Fruit fly (Drosophila melanogaster) whole organism, embryonic: ENCODE data around the gene plum.

Experiments
- Abd-B ChIP-seq: fragments of 200-800 bp; sonication (Bioruptor generic); optimal IDR thresholded peaks from 2 replicates; lab custom pipeline; 2018; ENCODE audit warnings: missing biosample characterization, mild to moderate bottlenecking, missing genetic modification characterization, moderate library complexity
- CG11696 ChIP-seq: fragments of 200-800 bp; sonication (Bioruptor generic); IDR thresholded peaks from 2 replicates; pipeline ENCODE4 v1.3.6; 2022; ENCODE audit warnings: missing biosample characterization, missing genetic modification characterization
- CG13287 ChIP-seq: fragments of 200-800 bp; sonication (Bioruptor generic); IDR thresholded peaks from 2 replicates; pipeline ENCODE4 v1.3.6; 2022; ENCODE audit warnings: missing biosample characterization, missing genetic modification characterization; ENCODE audit not compliant: partially characterized antibody
- CG13424 ChIP-seq: fragments of 200-800 bp; sonication (Bioruptor generic); optimal IDR thresholded peaks from 2 replicates; lab custom pipeline; 2019; ENCODE audit warnings: missing biosample characterization, mild to moderate bottlenecking, missing genetic modification characterization, moderate library complexity
- CG17568 ChIP-seq: fragments of 200-800 bp; sonication (Bioruptor generic); optimal IDR thresholded peaks from 2 replicates; lab custom pipeline; 2018; ENCODE audit warnings: missing biosample characterization, mild to moderate bottlenecking, missing genetic modification characterization, moderate library complexity
- CG1832 ChIP-seq: fragments of 200-800 bp; sonication (Bioruptor generic); optimal IDR thresholded peaks from 2 replicates; lab custom pipeline; 2017; ENCODE audit warnings: missing biosample characterization, mild to moderate bottlenecking, missing genetic modification characterization, inconsistent platforms
- CG2116 ChIP-seq: fragments of 200-800 bp; sonication (Bioruptor generic); optimal IDR thresholded peaks from 3 replicates; lab custom pipeline; 2018; ENCODE audit warnings: missing biosample characterization, mild to moderate bottlenecking, missing genetic modification characterization
- CG2712 ChIP-seq: fragments of 200-800 bp; optimal IDR thresholded peaks from 3 replicates; lab custom pipeline; 2019; ENCODE audit warnings: missing biosample characterization, mild to moderate bottlenecking, missing genetic modification characterization, moderate library complexity
- CG30403 ChIP-seq: fragments of 200-800 bp; sonication (Bioruptor generic); optimal IDR thresholded peaks from 3 replicates; lab custom pipeline; 2016; ENCODE audit warnings: missing biosample characterization, missing genetic modification characterization
- CG4404 ChIP-seq: fragments of 200-800 bp; sonication (Bioruptor generic); IDR thresholded peaks from 2 replicates; pipeline ENCODE4 v1.3.6; 2022; ENCODE audit warnings: missing biosample characterization, missing genetic modification characterization
- CG5180 ChIP-seq: fragments of 200-800 bp; sonication (Bioruptor generic); optimal IDR thresholded peaks from 3 replicates; lab custom pipeline; 2017; ENCODE audit warnings: missing biosample characterization, missing genetic modification characterization, mild to moderate bottlenecking, moderate library complexity, missing genetic modification reagents
- CG6813 ChIP-seq: fragments of 200-800 bp; sonication (Bioruptor generic); optimal IDR thresholded peaks from 2 replicates; lab custom pipeline; 2017; ENCODE audit warnings: missing biosample characterization, missing genetic modification characterization, mild to moderate bottlenecking, moderate library complexity, missing genetic modification reagents
- CG8944 ChIP-seq: fragments of 200-800 bp; sonication (Bioruptor generic); optimal IDR thresholded peaks from 3 replicates; lab custom pipeline; 2016; ENCODE audit warnings: missing biosample characterization, missing genetic modification characterization
- CG9437 ChIP-seq: fragments of 200-800 bp; sonication (Bioruptor generic); optimal IDR thresholded peaks from 2 replicates; lab custom pipeline; 2018; ENCODE audit warnings: missing biosample characterization, mild to moderate bottlenecking, missing genetic modification characterization
- CG9727 ChIP-seq: fragments of 200-800 bp; sonication (Bioruptor generic); optimal IDR thresholded peaks from 3 replicates; lab custom pipeline; 2017; ENCODE audit warnings: missing biosample characterization, mild to moderate bottlenecking, missing genetic modification characterization
- CG9876 ChIP-seq: fragments of 200-800 bp; sonication (Bioruptor generic); optimal IDR thresholded peaks from 2 replicates; lab custom pipeline; 2016; ENCODE audit warnings: missing biosample characterization, missing genetic modification characterization
- Dbx ChIP-seq: fragments of 200-800 bp; sonication (Bioruptor generic); IDR thresholded peaks from 3 replicates; pipeline ENCODE4 v1.3.6; 2022; ENCODE audit warnings: missing biosample characterization, missing genetic modification characterization
- Dfd ChIP-seq, 2 experiments: fragments of >200 bp; optimal IDR thresholded peaks; 2 replicates each; lab custom pipeline; 2017; ENCODE audit warnings: missing biosample characterization in 2 of 2, missing genetic modification characterization in 2 of 2
- Dref ChIP-seq: fragments of 200-800 bp; sonication (Bioruptor generic); IDR thresholded peaks from 2 replicates; pipeline ENCODE4 v1.3.6; 2022; ENCODE audit warnings: missing biosample characterization, missing genetic modification characterization
- GATAe ChIP-seq: fragments of 200-800 bp; sonication (Bioruptor generic); conservative IDR thresholded peaks from 2 replicates; pipeline ENCODE4 v1.3.6; 2022; ENCODE audit warnings: missing biosample characterization, missing genetic modification characterization
- Hr39 ChIP-seq: fragments of >200 bp; optimal IDR thresholded peaks from 2 replicates; lab custom pipeline; 2017
- Hsf ChIP-seq: fragments of 200-800 bp; sonication (Bioruptor generic); optimal IDR thresholded peaks from 3 replicates; lab custom pipeline; 2016; ENCODE audit warnings: missing biosample characterization, missing genetic modification characterization
- Sox100B ChIP-seq: fragments of 200-800 bp; sonication (Bioruptor generic); optimal IDR thresholded peaks from 3 replicates; lab custom pipeline; 2018; ENCODE audit warnings: missing biosample characterization, mild to moderate bottlenecking, missing genetic modification characterization
- YL-1 ChIP-seq: fragments of 200-800 bp; sonication (Bioruptor generic); optimal IDR thresholded peaks from 3 replicates; lab custom pipeline; 2017; ENCODE audit warnings: missing biosample characterization, mild to moderate bottlenecking, missing genetic modification characterization
- ara ChIP-seq: fragments of 200-800 bp; sonication (Bioruptor generic); IDR thresholded peaks from 2 replicates; pipeline ENCODE4 v1.3.6; 2022; ENCODE audit warnings: missing biosample characterization, missing genetic modification characterization
- ase ChIP-seq: fragments of 200-800 bp; sonication (Bioruptor generic); IDR thresholded peaks from 3 replicates; pipeline ENCODE4 v1.3.6; 2022; ENCODE audit warnings: missing biosample characterization, missing genetic modification characterization
- ato ChIP-seq: fragments of 200-800 bp; sonication (Bioruptor generic); IDR thresholded peaks from 2 replicates; pipeline ENCODE4 v1.3.6; 2022; ENCODE audit warnings: missing biosample characterization, missing genetic modification characterization; ENCODE audit not compliant: partially characterized antibody
- bowl ChIP-seq: fragments of 200-800 bp; sonication (Bioruptor generic); IDR thresholded peaks from 2 replicates; pipeline ENCODE4 v1.3.6; 2022; ENCODE audit warnings: missing biosample characterization, missing genetic modification characterization
- btn ChIP-seq: fragments of 200-800 bp; sonication (Bioruptor generic); optimal IDR thresholded peaks from 2 replicates; lab custom pipeline; 2016; ENCODE audit warnings: missing biosample characterization, missing genetic modification characterization
- corto ChIP-seq: fragments of 200-800 bp; sonication (Bioruptor generic); optimal IDR thresholded peaks from 2 replicates; lab custom pipeline; 2016; ENCODE audit warnings: missing biosample characterization, mild to moderate bottlenecking, missing genetic modification characterization, moderate library complexity
- dati ChIP-seq: fragments of 200-800 bp; sonication (Bioruptor generic); IDR thresholded peaks from 2 replicates; pipeline ENCODE4 v1.3.6; 2022; ENCODE audit warnings: missing biosample characterization, missing genetic modification characterization
- dimm ChIP-seq: fragments of 200-800 bp; sonication (Bioruptor generic); IDR thresholded peaks from 2 replicates; pipeline ENCODE4 v1.3.6; 2022; ENCODE audit warnings: missing biosample characterization, missing genetic modification characterization
- ewg ChIP-seq: fragments of 200-800 bp; sonication (Bioruptor generic); optimal IDR thresholded peaks from 3 replicates; lab custom pipeline; 2017; ENCODE audit warnings: mild to moderate bottlenecking, missing biosample characterization, missing genetic modification reagents, missing genetic modification characterization
- gfzf ChIP-seq: fragments of 200-800 bp; sonication (Bioruptor generic); optimal IDR thresholded peaks from 2 replicates; lab custom pipeline; 2016; ENCODE audit warnings: missing biosample characterization, mild to moderate bottlenecking, missing genetic modification characterization, moderate library complexity
- grau ChIP-seq: fragments of 200-800 bp; optimal IDR thresholded peaks from 3 replicates; lab custom pipeline; 2019; ENCODE audit warnings: missing biosample characterization, mild to moderate bottlenecking, missing genetic modification characterization, moderate library complexity
- gro ChIP-seq: fragments of 200-800 bp; sonication (Bioruptor generic); optimal IDR thresholded peaks from 2 replicates; lab custom pipeline; 2016; ENCODE audit warnings: missing biosample characterization, missing genetic modification characterization
- gsb-n ChIP-seq: fragments of 200-800 bp; sonication (Bioruptor generic); optimal IDR thresholded peaks from 3 replicates; lab custom pipeline; 2018; ENCODE audit warnings: missing biosample characterization, mild to moderate bottlenecking, missing genetic modification characterization
- ham ChIP-seq: fragments of 200-800 bp; sonication (Bioruptor generic); IDR thresholded peaks from 2 replicates; pipeline ENCODE4 v1.3.6; 2022; ENCODE audit warnings: missing biosample characterization, missing genetic modification characterization
- kni ChIP-seq: fragments of 200-800 bp; sonication (Bioruptor generic); optimal IDR thresholded peaks from 3 replicates; lab custom pipeline; 2017; ENCODE audit warnings: mild to moderate bottlenecking, missing biosample characterization, missing genetic modification reagents, missing genetic modification characterization
- maf-S ChIP-seq: fragments of 200-800 bp; sonication (Bioruptor generic); optimal IDR thresholded peaks from 2 replicates; lab custom pipeline; 2016; ENCODE audit warnings: missing biosample characterization, missing genetic modification characterization
- oc ChIP-seq: fragments of 200-800 bp; sonication (Bioruptor generic); optimal IDR thresholded peaks from 2 replicates; lab custom pipeline; 2018; ENCODE audit warnings: missing biosample characterization, mild to moderate bottlenecking, missing genetic modification characterization, moderate library complexity
- pfk ChIP-seq: fragments of 200-800 bp; sonication (Bioruptor generic); optimal IDR thresholded peaks from 2 replicates; lab custom pipeline; 2018; ENCODE audit warnings: missing biosample characterization, mild to moderate bottlenecking, missing genetic modification characterization, moderate library complexity
- pho ChIP-seq: fragments of 200-800 bp; sonication (Bioruptor generic); optimal IDR thresholded peaks from 2 replicates; lab custom pipeline; 2016; ENCODE audit warnings: missing biosample characterization, missing genetic modification characterization
- salm ChIP-seq: fragments of 200-800 bp; sonication (Bioruptor generic); optimal IDR thresholded peaks from 2 replicates; lab custom pipeline; 2018; ENCODE audit warnings: missing biosample characterization, mild to moderate bottlenecking, missing genetic modification characterization
- sna ChIP-seq: fragments of 200-800 bp; sonication (Bioruptor generic); IDR thresholded peaks from 2 replicates; pipeline ENCODE4 v1.3.6; 2022; ENCODE audit warnings: missing biosample characterization, missing genetic modification characterization; ENCODE audit not compliant: partially characterized antibody
- sqz ChIP-seq: fragments of 200-800 bp; sonication (Bioruptor generic); optimal IDR thresholded peaks from 3 replicates; lab custom pipeline; 2018; ENCODE audit warnings: missing biosample characterization, mild to moderate bottlenecking, missing genetic modification characterization
- ssp ChIP-seq: fragments of 200-800 bp; sonication (Bioruptor generic); IDR thresholded peaks from 2 replicates; pipeline ENCODE4 v1.3.6; 2022; ENCODE audit warnings: missing biosample characterization, missing genetic modification characterization
- unc-4 ChIP-seq: fragments of 200-800 bp; sonication (Bioruptor generic); IDR thresholded peaks from 2 replicates; pipeline ENCODE4 v1.3.6; 2022; ENCODE audit warnings: missing biosample characterization, missing genetic modification characterization; ENCODE audit not compliant: partially characterized antibody
- vnd ChIP-seq: fragments of 200-800 bp; sonication (Bioruptor generic); IDR thresholded peaks from 3 replicates; pipeline ENCODE4 v1.3.6; 2022; ENCODE audit warnings: missing biosample characterization, missing genetic modification characterization; ENCODE audit not compliant: partially characterized antibody
- yki ChIP-seq: fragments of >200 bp; optimal IDR thresholded peaks from 3 replicates; lab custom pipeline; 2018
- zfh1 ChIP-seq: fragments of 200-800 bp; sonication (Bioruptor generic); IDR thresholded peaks from 3 replicates; pipeline ENCODE4 v1.3.6; 2022; ENCODE audit warnings: missing biosample characterization, missing genetic modification characterization
- zfh2 ChIP-seq: fragments of 200-800 bp; sonication (Bioruptor generic); optimal IDR thresholded peaks from 2 replicates; lab custom pipeline; 2016; ENCODE audit warnings: missing biosample characterization, missing genetic modification characterization

plum gene

dm6 chr3R:26566816-26567215 lies 31.8 kb upstream of the plum start:
- TF ChIP-seq salm (tag; lab: Kevin White, UChicago) (no peak), sna (GFP tag; lab: Robert Waterston, UW) (no peak), ato (GFP tag; lab: Robert Waterston, UW) (no peak), zfh2 (GFP tag; lab: Kevin White, UChicago) (no peak), unc-4 (GFP tag; lab: Robert Waterston, UW) (0 out of 2 replicates have a peak, but pooled peaks have one; percentile 30), CG2116 (GFP tag; lab: Kevin White, UChicago) (peak; percentile 37), CG5180 (GFP tag; lab: Kevin White, UChicago) (peak; percentile 7), vnd (GFP tag; lab: Robert Waterston, UW) (peak; percentile 56; the same call in 2 of the 3 replicates), oc (tag; lab: Kevin White, UChicago) (no peak), pfk (no peak), corto (GFP tag; lab: Kevin White, UChicago) (no peak), Dfd (GFP tag; optimal IDR thresholded peaks at IDR 0.05; lab: Kevin White, UChicago) (no peak), dati (GFP tag; lab: Robert Waterston, UW) (no peak), grau (tag; lab: Kevin White, UChicago) (peak; percentile 6), yki (lab: Kevin White, UChicago) (no peak), CG9437 (no peak), Dref (GFP tag; lab: Robert Waterston, UW) (0 out of 2 replicates have a peak, but pooled peaks have one; percentile 33), sqz (GFP tag; lab: Kevin White, UChicago) (no peak), Hr39 (lab: Kevin White, UChicago) (no peak), gro (GFP tag; lab: Kevin White, UChicago) (peak; percentile 36), ase (no peak), CG9727 (GFP tag; lab: Kevin White, UChicago) (no peak), kni (no peak), ewg (GFP tag; lab: Kevin White, UChicago) (no peak), ham (GFP tag; lab: Robert Waterston, UW) (no peak), pho (GFP tag; lab: Kevin White, UChicago) (peak; percentile 49), Sox100B (GFP tag; lab: Kevin White, UChicago) (no peak), CG8944 (GFP tag; lab: Kevin White, UChicago) (no peak), CG6813 (GFP tag; lab: Kevin White, UChicago) (no peak), gsb-n (tag; lab: Kevin White, UChicago) (no peak), dimm (GFP tag; lab: Robert Waterston, UW) (no peak), CG4404 (GFP tag; lab: Robert Waterston, UW) (no peak), ssp (GFP tag; lab: Robert Waterston, UW) (no peak), CG17568 (GFP tag; lab: Kevin White, UChicago) (no peak), Dbx (GFP tag; lab: Robert Waterston, UW) (peak; percentile 60; the same call in 1 of the 3 replicates), YL-1 (GFP tag; lab: Kevin White, UChicago) (no peak), CG1832 (GFP tag; lab: Kevin White, UChicago) (no peak), CG11696 (GFP tag; lab: Robert Waterston, UW) (no peak), zfh1 (GFP tag; lab: Robert Waterston, UW) (no peak; the same call in 2 of the 3 replicates), Abd-B (GFP tag; lab: Kevin White, UChicago) (peak; percentile 15), ara (GFP tag; lab: Robert Waterston, UW) (no peak), btn (GFP tag; lab: Kevin White, UChicago) (no peak), bowl (GFP tag; lab: Robert Waterston, UW) (no peak), Hsf (GFP tag; lab: Kevin White, UChicago) (peak; percentile 25), CG30403 (no peak), CG13424 (tag; lab: Kevin White, UChicago) (peak; percentile 27), maf-S (GFP tag; lab: Kevin White, UChicago) (no peak), gfzf (GFP tag; lab: Kevin White, UChicago) (peak; percentile 52), CG2712 (tag; lab: Kevin White, UChicago) (peak; percentile 36), GATAe (no peak), CG9876 (GFP tag; lab: Kevin White, UChicago) (peak; percentile 47), CG13287 (GFP tag; lab: Robert Waterston, UW) (peak; percentile 54)
